Worm (Caenorhabditis elegans) whole organism, late embryonic: ENCODE data around the gene mrck-1.

Experiments used
- F13H6.1 ChIP-seq: sonication (generic microtip); optimal IDR thresholded peaks from 2 replicates; lab custom pipeline; 2016; ENCODE audit warnings: missing genetic modification characterization, missing compliant biosample characterization
- K02D7.2 ChIP-seq: sonication (generic microtip); optimal IDR thresholded peaks from 2 replicates; lab custom pipeline; 2017; ENCODE audit warnings: mild to moderate bottlenecking, missing genetic modification characterization, missing compliant biosample characterization
- ahr-1 ChIP-seq: sonication (generic microtip); optimal IDR thresholded peaks from 2 replicates; lab custom pipeline; 2016; ENCODE audit warnings: missing genetic modification characterization, missing compliant biosample characterization
- ceh-18 ChIP-seq: sonication (generic microtip); optimal IDR thresholded peaks from 2 replicates; lab custom pipeline; 2016; ENCODE audit warnings: missing genetic modification characterization, missing compliant biosample characterization
- ceh-30 ChIP-seq: fragments of 150-350 bp; optimal IDR thresholded peaks from 2 replicates; lab custom pipeline; 2014; ENCODE audit warnings: missing biosample characterization, missing genetic modification characterization
- ceh-34 ChIP-seq: sonication (generic microtip); optimal IDR thresholded peaks from 2 replicates; lab custom pipeline; 2016; ENCODE audit warnings: mild to moderate bottlenecking, missing genetic modification characterization, missing compliant biosample characterization
- ceh-45 ChIP-seq: fragments of 200-800 bp; sonication (Bioruptor generic); IDR thresholded peaks from 2 replicates; pipeline ENCODE4 v1.3.6; 2022; ENCODE audit warnings: missing genetic modification reagents, missing genetic modification characterization, missing compliant biosample characterization
- ceh-48 ChIP-seq: sonication (generic microtip); optimal IDR thresholded peaks from 2 replicates; lab custom pipeline; 2016; ENCODE audit warnings: missing genetic modification characterization, inconsistent platforms, missing compliant biosample characterization
- ceh-9 ChIP-seq: sonication (generic microtip); optimal IDR thresholded peaks from 2 replicates; lab custom pipeline; 2016; ENCODE audit warnings: mild to moderate bottlenecking, missing genetic modification characterization, inconsistent platforms, missing compliant biosample characterization
- dmd-4 ChIP-seq: sonication (generic microtip); optimal IDR thresholded peaks from 2 replicates; lab custom pipeline; 2016; ENCODE audit warnings: borderline replicate concordance, missing genetic modification characterization, missing compliant biosample characterization
- elt-2 ChIP-seq: sonication (generic microtip); optimal IDR thresholded peaks from 2 replicates; lab custom pipeline; 2016; ENCODE audit warnings: missing genetic modification reagents, missing genetic modification characterization, missing compliant biosample characterization
- elt-4 ChIP-seq: sonication (generic microtip); optimal IDR thresholded peaks from 2 replicates; lab custom pipeline; 2016; ENCODE audit warnings: missing genetic modification characterization, missing compliant biosample characterization
- eyg-1 ChIP-seq: sonication (generic microtip); optimal IDR thresholded peaks from 2 replicates; lab custom pipeline; 2016; ENCODE audit warnings: missing genotype, missing genetic modification characterization, missing compliant biosample characterization
- fax-1 ChIP-seq: sonication (generic microtip); optimal IDR thresholded peaks from 2 replicates; lab custom pipeline; 2016; ENCODE audit warnings: missing genotype, missing genetic modification characterization, missing compliant biosample characterization
- gmeb-2 ChIP-seq: sonication (generic microtip); optimal IDR thresholded peaks from 2 replicates; lab custom pipeline; 2016; ENCODE audit warnings: missing genetic modification characterization, inconsistent platforms, missing compliant biosample characterization
- hlh-13 ChIP-seq: fragments of 200-800 bp; sonication (Bioruptor generic); optimal IDR thresholded peaks from 2 replicates; lab custom pipeline; 2018; ENCODE audit warnings: mild to moderate bottlenecking, missing genetic modification characterization, missing compliant biosample characterization
- hlh-15 ChIP-seq: sonication (generic microtip); optimal IDR thresholded peaks from 2 replicates; lab custom pipeline; 2016; ENCODE audit warnings: missing genetic modification characterization, missing compliant biosample characterization
- hlh-8 ChIP-seq: sonication (generic microtip); optimal IDR thresholded peaks from 2 replicates; lab custom pipeline; 2016; ENCODE audit warnings: missing genotype, missing genetic modification characterization, missing compliant biosample characterization
- madf-2 ChIP-seq: sonication (generic microtip); optimal IDR thresholded peaks from 2 replicates; lab custom pipeline; 2017; ENCODE audit warnings: missing genetic modification characterization, missing compliant biosample characterization
- mec-3 ChIP-seq: sonication (generic microtip); optimal IDR thresholded peaks from 2 replicates; lab custom pipeline; 2016; ENCODE audit warnings: borderline replicate concordance, missing genetic modification characterization, missing compliant biosample characterization
- nfya-1 ChIP-seq: sonication (generic microtip); optimal IDR thresholded peaks from 2 replicates; lab custom pipeline; 2017; ENCODE audit warnings: missing genetic modification characterization, mild to moderate bottlenecking, missing compliant biosample characterization, antibody characterized with exemption, moderate library complexity
- pat-9 ChIP-seq: fragments of 200-800 bp; sonication (Bioruptor generic); optimal IDR thresholded peaks from 2 replicates; lab custom pipeline; 2018; ENCODE audit warnings: mild to moderate bottlenecking, missing genetic modification characterization, moderate library complexity, missing compliant biosample characterization
- pax-1 ChIP-seq: fragments of 150-350 bp; optimal IDR thresholded peaks from 2 replicates; lab custom pipeline; 2014; ENCODE audit warnings: missing biosample characterization, missing genetic modification characterization
- pqm-1 ChIP-seq: sonication (generic microtip); optimal IDR thresholded peaks from 2 replicates; lab custom pipeline; 2016; ENCODE audit warnings: missing genetic modification characterization, missing compliant biosample characterization
- pros-1 ChIP-seq: fragments of 150-350 bp; optimal IDR thresholded peaks from 2 replicates; lab custom pipeline; 2014; ENCODE audit warnings: missing biosample characterization, missing genetic modification reagents, missing genetic modification characterization
- ref-2 ChIP-seq: sonication (generic microtip); optimal IDR thresholded peaks from 2 replicates; lab custom pipeline; 2016; ENCODE audit warnings: missing genetic modification characterization, missing compliant biosample characterization
- rnt-1 ChIP-seq: sonication (generic microtip); optimal IDR thresholded peaks from 2 replicates; lab custom pipeline; 2016; ENCODE audit warnings: missing genetic modification characterization, missing compliant biosample characterization
- sdc-2 ChIP-seq: sonication (generic microtip); optimal IDR thresholded peaks from 2 replicates; lab custom pipeline; 2016; ENCODE audit warnings: missing genotype, missing genetic modification characterization, missing compliant biosample characterization
- sox-4 ChIP-seq: sonication (generic microtip); optimal IDR thresholded peaks from 2 replicates; lab custom pipeline; 2017; ENCODE audit warnings: mild to moderate bottlenecking, missing genetic modification characterization, inconsistent platforms, missing compliant biosample characterization
- syd-9 ChIP-seq: sonication (generic microtip); optimal IDR thresholded peaks from 2 replicates; lab custom pipeline; 2016; ENCODE audit warnings: mild to moderate bottlenecking, missing genetic modification characterization, moderate library complexity, missing compliant biosample characterization
- unc-55 ChIP-seq: sonication (generic microtip); optimal IDR thresholded peaks from 2 replicates; lab custom pipeline; 2017; ENCODE audit warnings: missing biosample characterization, missing genetic modification reagents, missing genetic modification characterization
- unc-86 ChIP-seq: sonication (generic microtip); optimal IDR thresholded peaks from 2 replicates; lab custom pipeline; 2016; ENCODE audit warnings: missing genetic modification characterization, missing compliant biosample characterization
- ztf-16 ChIP-seq: sonication (generic microtip); optimal IDR thresholded peaks from 2 replicates; lab custom pipeline; 2017; ENCODE audit warnings: missing genetic modification characterization, missing compliant biosample characterization

The mrck-1 gene

DNA sequence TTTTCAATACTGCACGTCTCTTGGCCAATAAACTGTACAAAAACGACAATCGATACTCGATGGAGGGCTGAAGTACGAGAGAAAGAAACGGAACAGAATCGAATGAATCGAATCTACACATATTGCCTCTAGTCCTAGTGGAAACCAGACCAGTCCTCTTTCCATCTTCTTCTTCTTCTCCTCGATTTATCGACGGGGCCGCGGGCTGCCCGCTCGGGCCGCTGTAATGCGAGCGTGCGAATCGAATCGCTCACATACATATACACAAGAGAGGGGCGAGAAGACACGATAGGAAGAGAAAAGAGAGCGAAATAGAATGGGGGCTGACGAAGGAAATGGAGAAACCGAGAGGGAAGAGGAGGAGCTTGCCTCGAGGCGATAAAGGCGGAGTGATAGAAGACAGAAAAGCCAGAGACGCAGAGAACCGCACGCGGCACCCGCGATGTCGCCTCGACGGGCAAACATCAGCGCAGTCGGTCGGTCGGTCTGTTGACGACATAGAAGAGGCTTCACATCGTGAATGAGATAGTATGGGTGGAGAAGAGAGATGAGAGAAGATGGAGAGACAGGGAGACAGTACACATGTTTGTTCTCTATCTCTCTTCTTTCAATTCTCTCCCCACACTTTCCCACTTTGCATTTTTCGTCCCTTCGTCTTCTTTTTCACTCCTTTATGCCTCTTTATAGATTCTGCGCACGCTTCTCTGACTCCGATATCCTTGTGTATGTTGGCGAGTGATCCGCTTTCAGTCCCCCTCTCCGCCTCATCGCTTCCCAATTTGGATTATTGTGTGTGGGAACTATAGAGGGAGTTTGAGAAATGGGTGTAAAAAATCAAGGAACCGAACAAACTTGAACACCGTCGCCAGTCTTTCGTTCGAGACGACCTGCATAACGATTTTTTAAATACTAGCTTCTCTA is 39.5 kb downstream of the mrck-1 start (continued):
- TF ChIP-seq ref-2 (peak; percentile 94), eyg-1 (tag; lab: Kevin White, UChicago) (peak; percentile 31), unc-86 (tag; lab: Kevin White, UChicago) (peak; percentile 69), hlh-8 (tag; lab: Kevin White, UChicago) (peak; percentile 88), ceh-34 (peak; percentile 98), ceh-30 (tag; lab: Kevin White, UChicago) (no peak), madf-2 (peak; percentile 50), rnt-1 (peak; percentile 76), ztf-16 (peak; percentile 37), ahr-1 (no peak), nfya-1 (tag; lab: Kevin White, UChicago) (peak; percentile 92), ceh-48 (tag; lab: Kevin White, UChicago) (peak; percentile 72), pqm-1 (tag; lab: Kevin White, UChicago) (peak; percentile 48), hlh-13 (GFP tag; lab: Kevin White, UChicago) (no peak), pat-9 (tag; lab: Kevin White, UChicago) (peak; percentile 61), dmd-4 (tag; lab: Kevin White, UChicago) (no peak)

DNA sequence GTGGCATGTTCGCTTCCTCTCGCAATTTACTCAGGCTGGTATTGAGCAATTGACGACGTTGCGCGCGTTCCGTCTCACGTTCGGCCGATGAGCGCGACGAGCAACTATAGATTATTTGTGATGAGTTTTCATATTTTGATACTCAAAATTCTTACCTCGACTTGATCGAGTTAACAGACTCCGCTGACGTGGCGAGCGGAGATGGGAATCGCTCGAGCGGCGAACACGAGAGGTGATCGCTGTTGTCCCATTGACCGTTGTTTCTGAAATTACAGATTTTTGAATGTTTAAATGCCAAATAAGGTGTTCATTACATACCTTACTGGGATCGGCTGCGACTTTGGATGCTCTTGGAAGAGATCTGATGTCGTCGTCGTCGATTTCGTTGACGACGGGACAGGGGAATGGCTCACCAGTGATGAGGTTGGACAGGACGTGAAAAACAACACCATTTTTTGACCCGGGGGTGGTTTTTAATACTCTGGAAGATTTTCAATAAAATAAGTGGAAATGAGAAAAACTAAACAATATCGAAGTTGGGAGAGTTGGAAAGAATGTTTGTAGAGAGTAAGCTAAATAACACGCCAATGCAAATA is 40.5 kb downstream of the mrck-1 start, which contains the start of gene W06H8.6:
Gene W06H8.6 (minus strand): TSS at position 481 of the 596 bp plus-strand sequence.
- TF ChIP-seq gmeb-2 (tag; lab: Kevin White, UChicago) = no peak

DNA sequence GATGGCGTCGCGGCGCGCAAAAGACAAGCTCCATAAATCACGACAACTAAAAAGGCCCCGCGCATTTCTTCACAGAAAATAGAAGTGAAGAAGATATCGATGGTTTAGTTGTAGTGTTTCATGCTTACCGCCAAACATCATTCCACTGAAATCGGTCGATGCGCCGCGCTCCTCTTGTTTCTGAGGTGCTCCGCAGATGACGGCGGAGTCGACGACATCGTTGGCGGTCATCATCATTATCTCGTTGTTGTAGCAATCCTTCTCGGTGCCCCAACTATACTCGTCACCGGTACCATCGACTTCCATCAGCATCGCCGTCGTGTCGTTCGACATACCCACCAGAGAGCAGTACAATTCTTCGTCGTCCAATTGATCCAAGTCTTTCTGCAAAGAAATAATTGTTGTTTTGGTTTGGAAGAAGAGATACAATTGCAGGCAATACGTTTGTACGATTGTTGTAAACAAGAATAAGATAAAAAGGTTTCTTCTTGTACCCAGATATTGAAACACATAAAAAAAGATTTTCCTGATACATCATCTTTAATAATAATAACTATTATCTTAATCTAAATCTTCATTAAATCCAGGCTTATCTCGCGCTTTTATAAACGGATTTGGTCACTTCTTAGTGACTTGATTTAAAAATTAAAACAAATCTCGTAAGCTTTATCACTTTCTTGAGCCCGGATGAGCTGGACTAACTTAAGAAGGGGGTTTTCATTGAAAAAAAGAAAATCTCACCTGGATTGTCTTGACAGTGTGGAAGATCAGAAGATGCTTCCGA is 41.1 kb downstream of the mrck-1 start:
- TF ChIP-seq fax-1 (tag; lab: Kevin White, UChicago) (no peak), hlh-15 (tag; lab: Kevin White, UChicago) (no peak), nfya-1 (tag; lab: Kevin White, UChicago) (no peak), ceh-9 (tag; lab: Kevin White, UChicago) (no peak), ceh-45 (GFP tag; lab: Robert Waterston, UW) (no peak), elt-2 (tag; lab: Kevin White, UChicago) (no peak), syd-9 (tag; lab: Kevin White, UChicago) (no peak), hlh-13 (GFP tag; lab: Kevin White, UChicago) (no peak), eyg-1 (tag; lab: Kevin White, UChicago) (no peak), unc-55 (GFP tag; lab: Kevin White, UChicago) (no peak), pqm-1 (tag; lab: Kevin White, UChicago) (no peak), mec-3 (no peak), sdc-2 (tag; lab: Kevin White, UChicago) (no peak), pros-1 (tag; lab: Kevin White, UChicago) (no peak), elt-4 (tag; lab: Kevin White, UChicago) (no peak), F13H6.1 (tag; lab: Kevin White, UChicago) (no peak)

DNA sequence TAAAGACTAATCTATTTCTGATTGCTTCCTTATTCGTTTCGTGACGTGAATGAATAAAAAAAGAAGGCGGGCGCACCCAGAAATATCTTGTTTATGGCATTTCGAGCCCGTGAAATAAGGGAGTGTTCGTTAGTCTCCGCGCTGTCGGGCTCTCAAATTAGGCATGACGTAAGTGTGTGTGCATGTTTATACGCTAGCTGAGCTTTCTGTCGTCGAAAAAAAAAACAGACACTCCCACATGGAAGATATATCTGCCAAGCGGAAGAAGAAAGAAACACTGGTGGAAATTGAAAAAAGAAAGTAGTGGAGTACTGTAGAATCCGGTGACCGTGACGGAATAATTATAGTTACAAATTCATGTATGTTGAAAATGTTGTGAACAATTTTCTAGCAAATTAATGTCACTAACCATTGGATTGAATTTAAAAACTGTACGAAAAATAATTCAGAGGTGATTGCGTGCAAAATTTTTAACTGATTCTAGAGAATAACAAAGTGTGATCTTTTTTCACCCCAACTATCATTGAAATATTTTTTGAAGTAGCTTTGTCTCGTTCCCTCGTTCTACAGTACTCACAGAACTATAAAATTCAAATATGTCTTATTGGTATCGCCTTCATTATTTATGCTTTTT is 42.0 kb downstream of the mrck-1 start:
- TF ChIP-seq ceh-18 (tag; lab: Kevin White, UChicago) = no peak
- no peak for TF ChIP-seq pax-1 (tag; lab: Kevin White, UChicago)
- no peak for TF ChIP-seq sox-4
- no peak for TF ChIP-seq ceh-34
- no peak for TF ChIP-seq sdc-2 (tag; lab: Kevin White, UChicago)
- TF ChIP-seq K02D7.2 (tag; lab: Kevin White, UChicago) = no peak
